Worm (Caenorhabditis elegans) whole organism, L2 larva: ENCODE measurements around the gene ceh-100.

Experiments
- R02D3.7 ChIP-seq: fragments of 150-350 bp; optimal IDR thresholded peaks from 2 replicates; lab custom pipeline; 2014; ENCODE audit warnings: missing biosample characterization, missing genetic modification characterization
- Y55F3AM.14 ChIP-seq: fragments of 200-800 bp; sonication (Bioruptor generic); optimal IDR thresholded peaks from 2 replicates; lab custom pipeline; 2018; ENCODE audit warnings: mild to moderate bottlenecking, missing genetic modification characterization, missing compliant biosample characterization
- alr-1 ChIP-seq: fragments of 150-350 bp; optimal IDR thresholded peaks from 2 replicates; lab custom pipeline; 2014; ENCODE audit warnings: missing biosample characterization, missing genetic modification characterization
- aly-2 ChIP-seq: fragments of 150-350 bp; optimal IDR thresholded peaks from 2 replicates; lab custom pipeline; 2014; ENCODE audit warnings: missing biosample characterization, missing genetic modification characterization
- ama-1 ChIP-seq: fragments of 150-350 bp; optimal IDR thresholded peaks from 2 replicates; lab custom pipeline; 2018; ENCODE audit warnings: inconsistent platforms
- blmp-1 ChIP-seq: sonication (generic microtip); optimal IDR thresholded peaks from 2 replicates; lab custom pipeline; 2017; ENCODE audit warnings: missing genetic modification characterization, mild to moderate bottlenecking, missing compliant biosample characterization, antibody characterized with exemption, moderate library complexity; ENCODE audit not compliant: insufficient read depth
- crh-2 ChIP-seq: sonication (generic microtip); optimal IDR thresholded peaks from 2 replicates; lab custom pipeline; 2017; ENCODE audit warnings: missing biosample characterization, missing genetic modification characterization
- dmd-4 ChIP-seq: sonication (generic microtip); optimal IDR thresholded peaks from 2 replicates; lab custom pipeline; 2017; ENCODE audit warnings: missing biosample characterization, missing genetic modification characterization
- egl-27 ChIP-seq: sonication (generic microtip); optimal IDR thresholded peaks from 3 replicates; lab custom pipeline; 2017; ENCODE audit warnings: missing biosample characterization, missing genetic modification reagents, missing genetic modification characterization
- elt-1 ChIP-seq: fragments of 150-350 bp; optimal IDR thresholded peaks from 2 replicates; lab custom pipeline; 2014; ENCODE audit warnings: missing biosample characterization, missing genetic modification characterization
- elt-3 ChIP-seq: sonication (generic microtip); optimal IDR thresholded peaks from 2 replicates; lab custom pipeline; 2017; ENCODE audit warnings: missing biosample characterization, missing genetic modification characterization
- fos-1 ChIP-seq: fragments of 150-350 bp; optimal IDR thresholded peaks from 2 replicates; lab custom pipeline; 2014; ENCODE audit warnings: missing biosample characterization, missing genetic modification characterization
- gmeb-1 ChIP-seq: fragments of 150-350 bp; optimal IDR thresholded peaks from 2 replicates; lab custom pipeline; 2014; ENCODE audit warnings: missing biosample characterization, missing genetic modification characterization
- lin-11 ChIP-seq: fragments of 150-350 bp; sonication (generic microtip); optimal IDR thresholded peaks from 2 replicates; lab custom pipeline; 2014; ENCODE audit warnings: missing biosample characterization, missing genetic modification characterization, inconsistent platforms, mixed read lengths
- lin-13 ChIP-seq: fragments of 150-350 bp; optimal IDR thresholded peaks from 2 replicates; lab custom pipeline; 2014; ENCODE audit warnings: missing biosample characterization, missing genetic modification reagents, missing genetic modification characterization
- lin-39 ChIP-seq: fragments of 150-350 bp; optimal IDR thresholded peaks from 2 replicates; lab custom pipeline; 2014; ENCODE audit warnings: missing biosample characterization, missing genetic modification reagents, missing genetic modification characterization
- mbf-1 ChIP-seq: sonication (generic microtip); optimal IDR thresholded peaks from 2 replicates; lab custom pipeline; 2017; ENCODE audit warnings: missing biosample characterization, missing genetic modification characterization
- mdl-1 ChIP-seq, 2 experiments: fragments of 150-350 bp in 1 of 2; sonication (generic microtip) in 1 of 2; optimal IDR thresholded peaks; 2 replicates each; lab custom pipeline; 2017; ENCODE audit warnings: missing biosample characterization in 2 of 2, missing genetic modification characterization in 2 of 2
- nhr-10 ChIP-seq: sonication (generic microtip); optimal IDR thresholded peaks from 2 replicates; lab custom pipeline; 2017; ENCODE audit warnings: missing biosample characterization, missing genetic modification characterization
- nhr-11 ChIP-seq: fragments of 150-350 bp; optimal IDR thresholded peaks from 2 replicates; lab custom pipeline; 2014; ENCODE audit warnings: missing biosample characterization, missing genetic modification characterization
- nhr-12 ChIP-seq: fragments of 150-350 bp; optimal IDR thresholded peaks from 2 replicates; lab custom pipeline; 2014; ENCODE audit warnings: missing biosample characterization, missing genetic modification characterization
- nhr-129 ChIP-seq: fragments of 150-350 bp; optimal IDR thresholded peaks from 2 replicates; lab custom pipeline; 2014; ENCODE audit warnings: missing biosample characterization, missing genetic modification characterization
- nhr-21 ChIP-seq: fragments of 150-350 bp; optimal IDR thresholded peaks from 2 replicates; lab custom pipeline; 2014; ENCODE audit warnings: missing biosample characterization, missing genetic modification characterization
- nhr-25 ChIP-seq: fragments of 150-350 bp; sonication (generic microtip); optimal IDR thresholded peaks from 3 replicates; lab custom pipeline; 2014; ENCODE audit warnings: missing biosample characterization, missing genetic modification characterization
- nhr-6 ChIP-seq: fragments of 150-350 bp; optimal IDR thresholded peaks from 2 replicates; lab custom pipeline; 2014; ENCODE audit warnings: missing biosample characterization, missing genetic modification characterization
- nhr-77 ChIP-seq: fragments of 150-350 bp; optimal IDR thresholded peaks from 2 replicates; lab custom pipeline; 2014; ENCODE audit warnings: missing biosample characterization, missing genetic modification characterization
- sem-4 ChIP-seq: fragments of 150-350 bp; optimal IDR thresholded peaks from 2 replicates; lab custom pipeline; 2014; ENCODE audit warnings: missing biosample characterization, missing genetic modification reagents, missing genetic modification characterization
- sma-3 ChIP-seq: sonication (generic microtip); optimal IDR thresholded peaks from 2 replicates; lab custom pipeline; 2016; ENCODE audit warnings: missing genetic modification reagents, missing genetic modification characterization, missing compliant biosample characterization
- sma-9 ChIP-seq, 2 experiments: fragments of 150-350 bp in 1 of 2; sonication (generic microtip) in 1 of 2; optimal IDR thresholded peaks; 2 replicates each; lab custom pipeline; 2014 to 2016; ENCODE audit warnings: missing genetic modification characterization in 2 of 2, mild to moderate bottlenecking in 1 of 2, missing biosample characterization in 1 of 2, missing compliant biosample characterization in 1 of 2, missing genetic modification reagents in 1 of 2, moderate library complexity in 1 of 2
- snpc-4 ChIP-seq: fragments of 150-350 bp; optimal IDR thresholded peaks from 2 replicates; lab custom pipeline; 2014; ENCODE audit warnings: missing biosample characterization, missing genetic modification characterization
- unc-39 ChIP-seq: fragments of 150-350 bp; optimal IDR thresholded peaks from 2 replicates; lab custom pipeline; 2014; ENCODE audit warnings: missing biosample characterization, missing genetic modification characterization
- unc-55 ChIP-seq: fragments of 150-350 bp; sonication (generic microtip); optimal IDR thresholded peaks from 3 replicates; lab custom pipeline; 2014; ENCODE audit warnings: missing biosample characterization, missing genetic modification reagents, missing genetic modification characterization
- unc-62 ChIP-seq: fragments of 150-350 bp; optimal IDR thresholded peaks from 2 replicates; lab custom pipeline; 2014; ENCODE audit warnings: missing biosample characterization, missing genetic modification reagents, missing genetic modification characterization
- ztf-1 ChIP-seq: fragments of 200-800 bp; sonication (Bioruptor generic); conservative IDR thresholded peaks from 2 replicates; pipeline ENCODE4 v1.3.6; 2022; ENCODE audit warnings: missing genetic modification characterization, missing compliant biosample characterization
- ztf-11 ChIP-seq: sonication (generic microtip); optimal IDR thresholded peaks from 2 replicates; lab custom pipeline; 2017; ENCODE audit warnings: missing biosample characterization, missing genetic modification characterization
- ztf-4 ChIP-seq: fragments of 150-350 bp; optimal IDR thresholded peaks from 2 replicates; lab custom pipeline; 2014; ENCODE audit warnings: missing biosample characterization, missing genetic modification characterization

The ceh-100 gene

ce11 chrII:12574668-12575067, 28.8 kb downstream of the ceh-100 start, which contains the start of gene Y38E10A.3:
TSS of gene Y38E10A.3 (minus strand) at chrII:12574768.
- no peak for TF ChIP-seq crh-2 (tag; lab: Kevin White, UChicago)
- no peak for TF ChIP-seq elt-3 (tag; lab: Kevin White, UChicago)
- TF ChIP-seq snpc-4 (tag; lab: Kevin White, UChicago), result no peak
- no peak for TF ChIP-seq lin-39
- TF ChIP-seq egl-27 (tag; lab: Kevin White, UChicago), result no peak
- no peak for TF ChIP-seq alr-1 (tag; lab: Kevin White, UChicago)
- TF ChIP-seq dmd-4 (tag; lab: Kevin White, UChicago), result no peak
- TF ChIP-seq fos-1 (tag; lab: Kevin White, UChicago), result no peak
- no peak for TF ChIP-seq gmeb-1 (tag; lab: Kevin White, UChicago)
- TF ChIP-seq nhr-129 (tag; lab: Kevin White, UChicago), result no peak
- TF ChIP-seq lin-13 (GFP tag; lab: Kevin White, UChicago), result no peak
- TF ChIP-seq ama-1, result no peak
- TF ChIP-seq ztf-1 (GFP tag; lab: Robert Waterston, UW), result no peak
- TF ChIP-seq mbf-1 (tag; lab: Kevin White, UChicago), result no peak
- no peak for TF ChIP-seq nhr-77 (tag; lab: Kevin White, UChicago)

- no peak for TF ChIP-seq unc-62 (GFP tag; lab: Kevin White, UChicago)
- TF ChIP-seq R02D3.7 (tag; lab: Kevin White, UChicago), result no peak
- TF ChIP-seq blmp-1 (tag; lab: Kevin White, UChicago), result no peak
- TF ChIP-seq, all 48 proteins: peak for 0
These were observed 29.9 kb downstream of the ceh-100 start, which contains the start of gene Y38E10A.2 for ce11 chrII:12573541-12573940. TSS of gene Y38E10A.2 (minus strand) at chrII:12573641.

ce11 chrII:12572760-12573159, 30.7 kb downstream of the ceh-100 start, which contains the start of gene Y38E10A.35:
TSS of gene Y38E10A.35 (minus strand) at chrII:12572860.
- TF ChIP-seq unc-39 (tag; lab: Kevin White, UChicago) (no peak), nhr-10 (tag; lab: Kevin White, UChicago) (no peak), blmp-1 (tag; lab: Kevin White, UChicago) (no peak), sma-3 (GFP tag; lab: Kevin White, UChicago) (no peak), crh-2 (tag; lab: Kevin White, UChicago) (no peak), snpc-4 (tag; lab: Kevin White, UChicago) (no peak), aly-2 (tag; lab: Kevin White, UChicago) (no peak), egl-27 (tag; lab: Kevin White, UChicago) (no peak), nhr-21 (tag; lab: Kevin White, UChicago) (no peak), lin-11 (tag; lab: Kevin White, UChicago) (no peak), sma-9 (GFP tag; optimal IDR thresholded peaks at IDR 0.05; lab: Kevin White, UChicago) (no peak), sma-9 (tag; optimal IDR thresholded peaks at IDR 0.05; lab: Kevin White, UChicago) (no peak), lin-13 (GFP tag; lab: Kevin White, UChicago) (no peak), fos-1 (tag; lab: Kevin White, UChicago) (no peak), sem-4 (tag; lab: Kevin White, UChicago) (no peak), ztf-11 (tag; lab: Kevin White, UChicago) (no peak), unc-55 (no peak), lin-39 (no peak), nhr-25 (tag; lab: Kevin White, UChicago) (no peak), ztf-4 (no peak)

ce11 chrII:12570523-12570922, 33.0 kb downstream of the ceh-100 start, which contains the start of gene Y38E10A.1:
TSS of gene Y38E10A.1 (minus strand) at chrII:12570623.
- TF ChIP-seq sma-9 (GFP tag; optimal IDR thresholded peaks at IDR 0.05; lab: Kevin White, UChicago), result no peak
- no peak for TF ChIP-seq sma-9 (tag; optimal IDR thresholded peaks at IDR 0.05; lab: Kevin White, UChicago)
- no peak for TF ChIP-seq nhr-21 (tag; lab: Kevin White, UChicago)

- TF ChIP-seq snpc-4 (tag; lab: Kevin White, UChicago) (no peak), nhr-25 (tag; lab: Kevin White, UChicago) (no peak)
These were observed 37.6 kb downstream of the ceh-100 start, which contains the start of gene F49C5.7 for ce11 chrII:12565851-12566250. TSS of gene F49C5.7 (plus strand) at chrII:12566151.

- no peak for TF ChIP-seq lin-39
- TF ChIP-seq Y55F3AM.14, result no peak
- no peak for TF ChIP-seq ama-1
- no peak for TF ChIP-seq nhr-11 (tag; lab: Kevin White, UChicago)
- TF ChIP-seq unc-55, result no peak
- TF ChIP-seq nhr-129 (tag; lab: Kevin White, UChicago), result no peak
- TF ChIP-seq nhr-12, result no peak
- no peak for TF ChIP-seq R02D3.7 (tag; lab: Kevin White, UChicago)
- TF ChIP-seq mdl-1 (tag; optimal IDR thresholded peaks at IDR 0.05; lab: Kevin White, UChicago), result no peak
- no peak for TF ChIP-seq blmp-1 (tag; lab: Kevin White, UChicago)
- no peak for TF ChIP-seq nhr-6 (tag; lab: Kevin White, UChicago)
- no peak for TF ChIP-seq gmeb-1 (tag; lab: Kevin White, UChicago)
- no peak for TF ChIP-seq unc-62 (GFP tag; lab: Kevin White, UChicago)
- TF ChIP-seq elt-1, result no peak
These were observed 43.3 kb downstream of the ceh-100 start, which contains the start of gene F49C5.12 for ce11 chrII:12560210-12560609. TSS of gene F49C5.12 (minus strand) at chrII:12560310.
